Fruit fly (Drosophila melanogaster): ENCODE results near the gene CG6659.

CG6659 gene

dm6 chrX:18621649-18622346 lies 35.3 kb downstream of the CG6659 start:
- no peak for TF ChIP-seq psq (optimal IDR thresholded peaks at IDR 0.05)
- TF ChIP-seq EcR (GFP tag; optimal IDR thresholded peaks at IDR 0.05): no peak
- TF ChIP-seq Dll (optimal IDR thresholded peaks at IDR 0.05): no peak
- TF ChIP-seq pan (optimal IDR thresholded peaks at IDR 0.05): no peak
- no peak for TF ChIP-seq CG8478 (optimal IDR thresholded peaks at IDR 0.05)
- TF ChIP-seq usp (GFP tag; optimal IDR thresholded peaks at IDR 0.05): no peak

DNA sequence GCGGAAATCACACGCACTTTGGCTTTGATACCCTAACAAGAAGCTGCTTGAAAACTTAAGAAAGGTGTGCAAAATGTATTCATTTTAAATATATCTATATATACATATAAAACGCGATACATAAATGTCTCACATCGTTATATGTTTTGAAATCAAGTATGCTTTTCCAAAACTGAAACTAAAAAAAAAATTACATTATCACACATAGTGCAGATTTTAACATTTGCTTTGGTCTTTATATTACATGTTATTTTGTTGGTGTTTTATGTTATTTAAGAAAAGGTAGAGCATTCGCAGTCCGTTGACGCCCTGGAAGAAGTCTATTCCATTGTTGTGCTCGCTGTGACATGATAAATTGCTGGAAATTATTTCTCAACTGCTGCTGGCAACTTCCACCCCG lies 39.0 kb downstream of the CG6659 start:
- TF ChIP-seq psq (optimal IDR thresholded peaks at IDR 0.05) (no peak), EcR (GFP tag; optimal IDR thresholded peaks at IDR 0.05) (no peak), pan (optimal IDR thresholded peaks at IDR 0.05) (no peak), Dll (optimal IDR thresholded peaks at IDR 0.05) (no peak), CG8478 (optimal IDR thresholded peaks at IDR 0.05) (no peak), usp (GFP tag; optimal IDR thresholded peaks at IDR 0.05) (no peak)

DNA sequence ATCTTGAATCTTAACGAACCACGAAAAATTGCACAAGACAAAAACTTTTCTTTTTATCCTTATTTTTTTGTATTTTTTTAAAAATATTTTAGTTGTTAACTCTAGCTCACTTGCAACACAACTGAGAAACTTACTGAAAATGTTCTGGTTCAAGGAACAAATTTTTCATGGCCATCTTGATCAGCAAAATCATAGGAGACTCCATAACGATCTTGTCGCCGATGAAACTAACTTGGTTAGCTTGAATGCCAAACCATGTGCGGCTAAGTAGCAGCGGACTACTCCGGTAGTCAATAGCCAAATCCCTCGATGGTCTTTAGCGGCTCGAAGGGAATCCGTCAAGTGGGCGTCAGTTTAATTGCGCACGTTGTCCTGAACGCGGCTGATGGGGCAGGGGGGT lies 39.6 kb downstream of the CG6659 start, which contains the start of gene CG15040:
Gene CG15040, minus strand, starts transcription at position 101 of the 400 bp plus-strand sequence.
- TF ChIP-seq CG8478 (optimal IDR thresholded peaks at IDR 0.05) (no peak), psq (optimal IDR thresholded peaks at IDR 0.05) (no peak), EcR (GFP tag; optimal IDR thresholded peaks at IDR 0.05) (no peak), usp (GFP tag; optimal IDR thresholded peaks at IDR 0.05) (no peak), pan (optimal IDR thresholded peaks at IDR 0.05) (no peak), Dll (optimal IDR thresholded peaks at IDR 0.05) (no peak)

dm6 chrX:18613434-18613833 lies 43.7 kb downstream of the CG6659 start:
- TF ChIP-seq psq (optimal IDR thresholded peaks at IDR 0.05) (no peak), EcR (GFP tag; optimal IDR thresholded peaks at IDR 0.05) (no peak), pan (optimal IDR thresholded peaks at IDR 0.05) (no peak), Dll (optimal IDR thresholded peaks at IDR 0.05) (no peak), CG8478 (optimal IDR thresholded peaks at IDR 0.05) (no peak), usp (GFP tag; optimal IDR thresholded peaks at IDR 0.05) (no peak)
